Fruit fly (Drosophila melanogaster) whole organism, embryonic: ENCODE data around the gene Sur.

Source experiments
- CG10431 ChIP-seq: fragments of 200-800 bp; sonication (Bioruptor generic); optimal IDR thresholded peaks from 3 replicates; lab custom pipeline; 2018; ENCODE audit warnings: missing biosample characterization, mild to moderate bottlenecking, missing genetic modification characterization
- CG10543 ChIP-seq: fragments of 200-800 bp; sonication (Bioruptor generic); optimal IDR thresholded peaks from 3 replicates; lab custom pipeline; 2017; ENCODE audit warnings: missing biosample characterization, mild to moderate bottlenecking, missing genetic modification characterization, moderate library complexity
- CG12104 ChIP-seq: fragments of 200-800 bp; sonication (Bioruptor generic); optimal IDR thresholded peaks from 3 replicates; lab custom pipeline; 2016; ENCODE audit warnings: missing biosample characterization, missing genetic modification characterization
- CG12236 ChIP-seq: fragments of 200-800 bp; sonication (Bioruptor generic); optimal IDR thresholded peaks from 2 replicates; lab custom pipeline; 2016; ENCODE audit warnings: missing biosample characterization, missing genetic modification characterization
- CG12744 ChIP-seq: fragments of 200-800 bp; sonication (Bioruptor generic); optimal IDR thresholded peaks from 2 replicates; lab custom pipeline; 2016; ENCODE audit warnings: missing biosample characterization, missing genetic modification characterization
- CG12769 ChIP-seq: fragments of 200-800 bp; sonication (Bioruptor generic); optimal IDR thresholded peaks from 2 replicates; lab custom pipeline; 2019; ENCODE audit warnings: missing biosample characterization, mild to moderate bottlenecking, missing genetic modification characterization, moderate library complexity
- CG13296 ChIP-seq: fragments of 200-800 bp; sonication (Bioruptor generic); optimal IDR thresholded peaks from 3 replicates; lab custom pipeline; 2018; ENCODE audit warnings: missing biosample characterization, mild to moderate bottlenecking, missing genetic modification characterization
- CG15514 ChIP-seq: fragments of 200-800 bp; sonication (Bioruptor generic); optimal IDR thresholded peaks from 3 replicates; lab custom pipeline; 2017; ENCODE audit warnings: missing biosample characterization, missing genetic modification characterization, mild to moderate bottlenecking, moderate library complexity, missing genetic modification reagents
- CG2712 ChIP-seq: fragments of 200-800 bp; optimal IDR thresholded peaks from 3 replicates; lab custom pipeline; 2019; ENCODE audit warnings: missing biosample characterization, mild to moderate bottlenecking, missing genetic modification characterization, moderate library complexity
- CG31388 ChIP-seq: fragments of 200-800 bp; sonication (Bioruptor generic); optimal IDR thresholded peaks from 2 replicates; lab custom pipeline; 2016; ENCODE audit warnings: missing biosample characterization, missing genetic modification characterization
- CG32532 ChIP-seq: fragments of 200-800 bp; sonication (Bioruptor generic); IDR thresholded peaks from 2 replicates; pipeline ENCODE4 v1.3.6; 2022; ENCODE audit warnings: missing biosample characterization, missing genetic modification characterization
- CG34376 ChIP-seq: fragments of 200-800 bp; sonication (Bioruptor generic); optimal IDR thresholded peaks from 2 replicates; lab custom pipeline; 2018; ENCODE audit warnings: missing biosample characterization, mild to moderate bottlenecking, missing genetic modification characterization
- CG3995 ChIP-seq: fragments of 200-800 bp; sonication (Bioruptor generic); optimal IDR thresholded peaks from 3 replicates; lab custom pipeline; 2016; ENCODE audit warnings: missing biosample characterization, missing genetic modification characterization
- CG7271 ChIP-seq: fragments of 200-800 bp; sonication (Bioruptor generic); optimal IDR thresholded peaks from 2 replicates; lab custom pipeline; 2018; ENCODE audit warnings: missing biosample characterization, mild to moderate bottlenecking, missing genetic modification characterization, moderate library complexity
- CG7372 ChIP-seq: fragments of 200-800 bp; sonication (Bioruptor generic); IDR thresholded peaks from 2 replicates; pipeline ENCODE4 v1.3.6; 2022; ENCODE audit warnings: missing biosample characterization, missing genetic modification characterization
- CG8765 ChIP-seq: fragments of 200-800 bp; sonication (Bioruptor generic); IDR thresholded peaks from 2 replicates; pipeline ENCODE4 v1.3.6; 2022; ENCODE audit warnings: missing biosample characterization, missing genetic modification characterization
- CG9876 ChIP-seq: fragments of 200-800 bp; sonication (Bioruptor generic); optimal IDR thresholded peaks from 2 replicates; lab custom pipeline; 2016; ENCODE audit warnings: missing biosample characterization, missing genetic modification characterization
- D ChIP-seq, 2 experiments: fragments of 200-800 bp in 1 of 2; fragments of >200 bp in 1 of 2; sonication (Bioruptor generic) in 1 of 2; optimal IDR thresholded peaks; 2 replicates in 1 of 2; 3 replicates in 1 of 2; lab custom pipeline; 2017; ENCODE audit warnings: mild to moderate bottlenecking in 1 of 2, missing biosample characterization in 1 of 2, missing genetic modification characterization in 1 of 2, missing genetic modification reagents in 1 of 2
- Dbx ChIP-seq: fragments of 200-800 bp; sonication (Bioruptor generic); IDR thresholded peaks from 3 replicates; pipeline ENCODE4 v1.3.6; 2022; ENCODE audit warnings: missing biosample characterization, missing genetic modification characterization
- Dek ChIP-seq: fragments of 200-800 bp; sonication (Bioruptor generic); optimal IDR thresholded peaks from 3 replicates; lab custom pipeline; 2019; ENCODE audit warnings: missing biosample characterization, mild to moderate bottlenecking, missing genetic modification characterization, moderate library complexity
- Ets65A ChIP-seq: fragments of 200-800 bp; sonication (Bioruptor generic); peaks from one replicate; lab custom pipeline; 2016; ENCODE audit warnings: missing biosample characterization, missing genetic modification characterization
- Fer1 ChIP-seq: fragments of 200-800 bp; sonication (Bioruptor generic); optimal IDR thresholded peaks from 2 replicates; lab custom pipeline; 2017; ENCODE audit warnings: missing biosample characterization, mild to moderate bottlenecking, missing genetic modification characterization
- Fer3 ChIP-seq: fragments of 200-800 bp; sonication (Bioruptor generic); optimal IDR thresholded peaks from 2 replicates; lab custom pipeline; 2018; ENCODE audit warnings: missing biosample characterization, mild to moderate bottlenecking, missing genetic modification characterization, moderate library complexity
- Hmr ChIP-seq: fragments of 200-800 bp; sonication (Bioruptor generic); optimal IDR thresholded peaks from 3 replicates; lab custom pipeline; 2017; ENCODE audit warnings: mild to moderate bottlenecking, missing biosample characterization, missing genetic modification reagents, missing genetic modification characterization
- Hr51 ChIP-seq, 2 experiments: fragments of 200-800 bp; sonication (Bioruptor generic); optimal IDR thresholded peaks; 2 replicates in 1 of 2; 3 replicates in 1 of 2; lab custom pipeline; 2016 to 2018; ENCODE audit warnings: missing biosample characterization in 2 of 2, missing genetic modification characterization in 2 of 2, mild to moderate bottlenecking in 1 of 2, moderate library complexity in 1 of 2
- Hr78 ChIP-seq, 2 experiments: fragments of 200-800 bp in 1 of 2; fragments of >200 bp in 1 of 2; sonication (Bioruptor generic) in 1 of 2; optimal IDR thresholded peaks; 2 replicates each; lab custom pipeline; 2017 to 2019; ENCODE audit warnings: missing biosample characterization in 2 of 2, missing genetic modification characterization in 2 of 2, mild to moderate bottlenecking in 1 of 2, moderate library complexity in 1 of 2
- Meics ChIP-seq: fragments of 200-800 bp; sonication (Bioruptor generic); optimal IDR thresholded peaks from 2 replicates; lab custom pipeline; 2017; ENCODE audit warnings: missing biosample characterization, mild to moderate bottlenecking, missing genetic modification characterization
- PHDP ChIP-seq: fragments of 200-800 bp; sonication (Bioruptor generic); optimal IDR thresholded peaks from 3 replicates; lab custom pipeline; 2018; ENCODE audit warnings: missing biosample characterization, mild to moderate bottlenecking, missing genetic modification characterization, moderate library complexity
- ap ChIP-seq: fragments of 200-800 bp; sonication (Bioruptor generic); IDR thresholded peaks from 2 replicates; pipeline ENCODE4 v1.3.6; 2022; ENCODE audit warnings: missing biosample characterization, missing genetic modification characterization
- cas ChIP-seq: fragments of 200-800 bp; sonication (Bioruptor generic); IDR thresholded peaks from 2 replicates; pipeline ENCODE4 v1.3.6; 2022; ENCODE audit warnings: missing biosample characterization, missing genetic modification characterization
- dysf ChIP-seq: fragments of 200-800 bp; sonication (Bioruptor generic); IDR thresholded peaks from 3 replicates; pipeline ENCODE4 v1.3.6; 2022; ENCODE audit warnings: missing biosample characterization, missing genetic modification characterization
- ewg ChIP-seq: fragments of 200-800 bp; sonication (Bioruptor generic); optimal IDR thresholded peaks from 3 replicates; lab custom pipeline; 2017; ENCODE audit warnings: mild to moderate bottlenecking, missing biosample characterization, missing genetic modification reagents, missing genetic modification characterization
- exex ChIP-seq: fragments of 200-800 bp; sonication (Bioruptor generic); optimal IDR thresholded peaks from 4 replicates; lab custom pipeline; 2018; ENCODE audit warnings: missing biosample characterization, mild to moderate bottlenecking, missing genetic modification characterization, moderate library complexity
- gro ChIP-seq: fragments of 200-800 bp; sonication (Bioruptor generic); optimal IDR thresholded peaks from 2 replicates; lab custom pipeline; 2016; ENCODE audit warnings: missing biosample characterization, missing genetic modification characterization
- inv ChIP-seq: fragments of 200-800 bp; sonication (Bioruptor generic); IDR thresholded peaks from 2 replicates; pipeline ENCODE4 v1.3.6; 2022; ENCODE audit warnings: missing biosample characterization, missing genetic modification characterization; ENCODE audit not compliant: partially characterized antibody
- luna ChIP-seq: fragments of 200-800 bp; sonication (Bioruptor generic); optimal IDR thresholded peaks from 2 replicates; lab custom pipeline; 2016; ENCODE audit warnings: missing biosample characterization, missing genetic modification characterization
- pfk ChIP-seq: fragments of 200-800 bp; sonication (Bioruptor generic); optimal IDR thresholded peaks from 2 replicates; lab custom pipeline; 2018; ENCODE audit warnings: missing biosample characterization, mild to moderate bottlenecking, missing genetic modification characterization, moderate library complexity
- prd ChIP-seq, 3 experiments: fragments of >200 bp in 2 of 3; fragments of 200-800 bp in 1 of 3; sonication (Bioruptor generic) in 1 of 3; optimal IDR thresholded peaks in 2 of 3; IDR thresholded peaks in 1 of 3; 2 replicates in 2 of 3; 3 replicates in 1 of 3; pipeline versions ENCODE4 v1.3.6 to Lab custom; 2017 to 2022; ENCODE audit warnings: missing biosample characterization in 1 of 3, missing genetic modification characterization in 1 of 3
- pros ChIP-seq: fragments of 200-800 bp; sonication (Bioruptor generic); optimal IDR thresholded peaks from 3 replicates; lab custom pipeline; 2019; ENCODE audit warnings: missing biosample characterization, mild to moderate bottlenecking, missing genetic modification characterization, moderate library complexity
- rib ChIP-seq: fragments of 200-800 bp; sonication (Bioruptor generic); IDR thresholded peaks from 2 replicates; pipeline ENCODE4 v1.3.6; 2022; ENCODE audit warnings: missing biosample characterization, missing genetic modification characterization
- sd ChIP-seq: fragments of 200-800 bp; sonication (Bioruptor generic); optimal IDR thresholded peaks from 3 replicates; lab custom pipeline; 2018; ENCODE audit warnings: missing biosample characterization, mild to moderate bottlenecking, missing genetic modification characterization, moderate library complexity
- sug ChIP-seq: fragments of 200-800 bp; optimal IDR thresholded peaks from 2 replicates; lab custom pipeline; 2019; ENCODE audit warnings: missing biosample characterization, mild to moderate bottlenecking, missing genetic modification characterization, moderate library complexity

The Sur gene

DNA sequence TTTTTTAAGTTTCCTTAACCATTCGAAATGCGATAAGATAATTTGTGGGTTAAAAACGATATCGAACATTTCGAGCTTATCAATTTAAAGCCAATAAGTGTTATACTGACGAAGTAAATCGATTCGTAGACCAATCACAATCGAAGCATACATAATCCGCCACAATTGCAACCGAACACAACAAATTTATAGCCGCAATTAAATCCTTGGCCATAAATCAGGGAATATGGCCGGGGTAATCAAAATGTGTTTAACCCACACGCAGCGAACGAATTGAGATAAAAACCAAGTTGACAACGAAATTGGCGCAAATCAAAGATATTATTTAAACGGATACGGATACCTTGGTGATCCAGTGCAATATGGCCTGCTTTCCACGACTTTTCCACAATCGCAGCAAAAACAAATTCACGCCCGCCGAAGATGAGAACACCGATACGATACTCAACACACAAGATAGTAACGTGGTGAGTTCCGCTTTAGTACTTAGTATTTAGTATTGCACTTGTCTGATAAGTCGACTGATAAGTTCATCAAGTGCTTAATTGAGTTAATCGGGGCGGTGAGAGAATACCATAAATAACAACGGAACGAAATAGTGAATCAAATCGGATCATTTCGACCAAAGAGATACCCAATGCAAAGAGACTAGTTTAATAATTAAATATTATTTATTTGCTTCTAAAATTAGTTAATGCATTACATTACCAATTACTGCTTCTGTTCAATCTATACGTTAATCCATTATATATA is 52.0 kb downstream of the Sur start (continued):
- TF ChIP-seq CG13296 (GFP tag; lab: Kevin White, UChicago): peak; percentile 22
- no peak for TF ChIP-seq CG2712 (tag; lab: Kevin White, UChicago)
- peak; percentile 32 for TF ChIP-seq PHDP (tag; lab: Kevin White, UChicago)
- TF ChIP-seq CG12744 (GFP tag; lab: Kevin White, UChicago): no peak
- TF ChIP-seq D (optimal IDR thresholded peaks at IDR 0.05; lab: Kevin White, UChicago): no peak
- TF ChIP-seq D (GFP tag; optimal IDR thresholded peaks at IDR 0.05; lab: Kevin White, UChicago): no peak
- no peak for TF ChIP-seq Dek (tag; lab: Kevin White, UChicago)
- no peak for TF ChIP-seq CG7271 (tag; lab: Kevin White, UChicago)
- no peak for TF ChIP-seq Hr78 (GFP tag; optimal IDR thresholded peaks at IDR 0.05; lab: Kevin White, UChicago)
- TF ChIP-seq ewg: no peak
- peak in 1 of 2 experiments; percentile 50 for TF ChIP-seq Hr51 (GFP tag; optimal IDR thresholded peaks at IDR 0.05; lab: Kevin White, UChicago)
- TF ChIP-seq CG9876 (GFP tag; lab: Kevin White, UChicago): no peak

DNA sequence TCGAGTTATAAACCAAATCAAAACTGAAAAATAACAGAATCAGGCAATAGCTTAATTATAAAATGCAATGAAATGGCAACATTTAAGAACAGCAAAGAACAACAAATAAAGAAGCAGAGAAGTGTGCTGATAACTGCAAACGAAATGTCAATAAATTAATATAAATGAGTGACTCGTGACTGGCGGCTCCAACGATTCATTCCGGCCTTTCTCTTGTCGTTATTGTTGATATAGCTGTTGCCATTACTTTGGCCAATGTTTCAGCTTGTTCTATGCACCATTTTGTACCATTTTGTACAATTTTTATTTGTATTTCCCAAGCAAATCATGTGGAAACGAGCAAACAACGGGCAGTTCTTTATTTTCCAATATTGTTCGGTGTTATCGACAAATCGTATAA is 53.3 kb downstream of the Sur start:
- TF ChIP-seq CG31388 (GFP tag; lab: Kevin White, UChicago): no peak
- peak; percentile 58 for TF ChIP-seq Ets65A (GFP tag; lab: Kevin White, UChicago)
- TF ChIP-seq, all 482 proteins: peak for 1

DNA sequence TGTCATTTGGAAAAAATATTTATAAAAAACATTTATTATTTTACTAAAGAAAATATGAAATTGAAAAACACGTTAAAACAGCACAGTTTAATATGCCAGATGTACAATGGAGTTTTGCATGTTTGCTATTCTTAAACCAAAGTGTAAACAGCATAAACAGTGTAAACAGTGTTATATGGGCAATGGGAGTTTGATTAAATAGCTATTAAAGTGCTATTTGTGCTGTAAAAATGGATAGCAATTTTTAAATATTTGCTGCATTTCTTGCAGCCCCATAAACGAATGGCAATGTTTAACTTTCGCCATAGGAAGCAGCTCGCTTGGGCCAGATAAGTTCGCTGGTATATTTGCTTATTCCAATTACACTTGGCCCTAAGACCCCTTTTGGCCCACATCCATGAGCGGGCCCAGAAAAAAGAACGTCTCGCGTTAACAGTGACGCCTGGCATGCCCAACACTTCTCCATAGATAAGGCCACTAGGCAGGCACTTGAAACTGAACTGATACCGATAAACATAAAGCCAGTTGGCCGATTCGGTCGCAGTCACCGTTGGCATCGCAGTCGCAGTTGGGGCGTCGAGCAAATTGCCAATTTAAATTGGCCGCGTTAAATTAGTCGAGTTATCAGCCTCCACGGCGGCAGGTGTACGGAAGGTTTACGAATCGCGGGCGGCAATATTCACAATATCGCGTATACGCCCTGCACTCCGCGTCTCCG is 54.5 kb downstream of the Sur start, which contains the start of gene CG4839:
TSS of gene CG4839 (plus strand) at position 541 of the 718 bp plus-strand sequence.
- TF ChIP-seq pros (no peak), Fer3 (tag; lab: Kevin White, UChicago) (peak; percentile 14), rib (GFP tag; lab: Robert Waterston, UW) (0 out of 2 replicates have a peak, but pooled peaks have one; percentile 43), luna (GFP tag; lab: Kevin White, UChicago) (no peak), cas (0 out of 2 replicates have a peak, but pooled peaks have one; percentile 26), CG12236 (no peak), gro (GFP tag; lab: Kevin White, UChicago) (peak; percentile 35), exex (tag; lab: Kevin White, UChicago) (peak; percentile 99), Hmr (GFP tag; lab: Kevin White, UChicago) (peak; percentile 1), Meics (GFP tag; lab: Kevin White, UChicago) (peak; percentile 20), Fer1 (GFP tag; lab: Kevin White, UChicago) (peak; percentile 5), ap (GFP tag; lab: Robert Waterston, UW) (no peak), CG10431 (GFP tag; lab: Kevin White, UChicago) (no peak), CG12769 (tag; lab: Kevin White, UChicago) (no peak), sd (tag; lab: Kevin White, UChicago) (peak; percentile 33), dysf (GFP tag; lab: Robert Waterston, UW) (0 out of 3 replicates have a peak, but pooled peaks have one; percentile 22), Dbx (GFP tag; lab: Robert Waterston, UW) (0 out of 3 replicates have a peak, but pooled peaks have one; percentile 41), CG32532 (GFP tag; lab: Robert Waterston, UW) (peak; percentile 37; the same call in 1 of the 2 replicates), CG7372 (GFP tag; lab: Robert Waterston, UW) (0 out of 2 replicates have a peak, but pooled peaks have one; percentile 37), pfk (GFP tag; lab: Kevin White, UChicago) (no peak), sug (tag; lab: Kevin White, UChicago) (peak; percentile 73), inv (GFP tag; lab: Robert Waterston, UW) (peak; percentile 36; the same call in 1 of the 2 replicates), CG10543 (GFP tag; lab: Kevin White, UChicago) (peak; percentile 62), CG34376 (GFP tag; lab: Kevin White, UChicago) (peak; percentile 71), prd (optimal IDR thresholded peaks at IDR 0.05; lab: Kevin White, UChicago) (no peak), prd (GFP tag; IDR thresholded peaks at IDR 0.05; lab: Robert Waterston, UW) (0 out of 3 replicates have a peak, but pooled peaks have one; percentile 16), CG8765 (GFP tag; lab: Robert Waterston, UW) (no peak), CG15514 (peak; percentile 13), CG12104 (no peak), CG3995 (GFP tag; lab: Kevin White, UChicago) (peak; percentile 89)
